Worm (Caenorhabditis elegans) whole organism, young adult: ENCODE measurements around the gene ncam-1.

Source experiments
- B0261.1 ChIP-seq: sonication (generic microtip); optimal IDR thresholded peaks from 2 replicates; lab custom pipeline; 2016; ENCODE audit warnings: mild to moderate bottlenecking, missing genetic modification characterization, moderate library complexity, missing compliant biosample characterization
- K12H6.12 ChIP-seq: fragments of 200-800 bp; sonication (Bioruptor generic); optimal IDR thresholded peaks from 2 replicates; lab custom pipeline; 2018; ENCODE audit warnings: mild to moderate bottlenecking, missing genetic modification characterization, missing compliant biosample characterization
- ama-1 ChIP-seq, 3 experiments: fragments of 150-350 bp in 1 of 3; sonication (generic microtip) in 2 of 3; optimal IDR thresholded peaks; 2 replicates each; lab custom pipeline; 2014 to 2018; ENCODE audit warnings: missing biosample characterization in 2 of 3, missing genetic modification characterization in 2 of 3, missing genetic modification reagents in 2 of 3
- aptf-3 ChIP-seq: fragments of 200-800 bp; sonication (Bioruptor generic); IDR thresholded peaks from 2 replicates; pipeline ENCODE4 v1.3.6; 2022; ENCODE audit warnings: missing genetic modification characterization, missing compliant biosample characterization
- attf-5 ChIP-seq: fragments of 200-800 bp; sonication (Bioruptor generic); optimal IDR thresholded peaks from 2 replicates; lab custom pipeline; 2018; ENCODE audit warnings: mild to moderate bottlenecking, missing genetic modification characterization, missing compliant biosample characterization
- dox-1 ChIP-seq: fragments of 200-800 bp; sonication (Bioruptor generic); IDR thresholded peaks from 2 replicates; pipeline ENCODE4 v1.3.6; 2022; ENCODE audit warnings: missing genetic modification reagents, missing genetic modification characterization, missing compliant biosample characterization
- nhr-179 ChIP-seq: sonication (generic microtip); optimal IDR thresholded peaks from 2 replicates; lab custom pipeline; 2016; ENCODE audit warnings: mild to moderate bottlenecking, missing genetic modification characterization, missing compliant biosample characterization
- nhr-27 ChIP-seq: fragments of 200-800 bp; sonication (Bioruptor generic); optimal IDR thresholded peaks from 2 replicates; lab custom pipeline; 2018; ENCODE audit warnings: mild to moderate bottlenecking, missing genetic modification characterization, moderate library complexity, missing compliant biosample characterization
- sea-2 ChIP-seq: fragments of 200-800 bp; sonication (Bioruptor generic); IDR thresholded peaks from 2 replicates; pipeline ENCODE4 v1.3.6; 2022; ENCODE audit warnings: missing genetic modification characterization, missing compliant biosample characterization
- snpc-1.1 ChIP-seq: sonication (generic microtip); optimal IDR thresholded peaks from 2 replicates; lab custom pipeline; 2017; ENCODE audit warnings: missing genetic modification characterization, mild to moderate bottlenecking, missing compliant biosample characterization, antibody characterized with exemption, moderate library complexity, missing genotype, missing genetic modification reagents; ENCODE audit not compliant: insufficient read depth
- unc-62 ChIP-seq: fragments of 150-350 bp; optimal IDR thresholded peaks from 2 replicates; lab custom pipeline; 2014; ENCODE audit warnings: missing biosample characterization, missing genetic modification reagents, missing genetic modification characterization
- zfh-2 ChIP-seq: fragments of 200-800 bp; sonication (Bioruptor generic); conservative IDR thresholded peaks from 2 replicates; pipeline ENCODE4 v1.3.6; 2022; ENCODE audit warnings: missing genetic modification reagents, missing genetic modification characterization, missing compliant biosample characterization

ce11 chrX:642817-643216 is 48.9 kb upstream of the ncam-1 start:
- TF ChIP-seq nhr-179 (tag; lab: Kevin White, UChicago): no peak
- TF ChIP-seq K12H6.12: no peak
- no peak for TF ChIP-seq unc-62 (GFP tag; lab: Kevin White, UChicago)
- no peak for TF ChIP-seq snpc-1.1 (tag; lab: Kevin White, UChicago)
- TF ChIP-seq dox-1 (GFP tag; lab: Robert Waterston, UW): no peak
- no peak for TF ChIP-seq B0261.1 (tag; lab: Kevin White, UChicago)
- no peak for TF ChIP-seq ama-1 (optimal IDR thresholded peaks at IDR 0.05; lab: Kevin White, UChicago)
- no peak for TF ChIP-seq ama-1 (GFP tag; optimal IDR thresholded peaks at IDR 0.05; lab: Kevin White, UChicago)
- no peak for TF ChIP-seq sea-2 (GFP tag; lab: Robert Waterston, UW)
- no peak for TF ChIP-seq zfh-2 (GFP tag; lab: Robert Waterston, UW)
- no peak for TF ChIP-seq attf-5
- no peak for TF ChIP-seq nhr-27 (tag; lab: Kevin White, UChicago)
- TF ChIP-seq aptf-3 (GFP tag; lab: Robert Waterston, UW): no peak
